Fruit fly (Drosophila melanogaster) whole organism, embryonic: ENCODE results near the gene CheA29a.

Experiments used
- B-H1 ChIP-seq: fragments of 200-800 bp; sonication (Bioruptor generic); IDR thresholded peaks from 3 replicates; pipeline ENCODE4 v1.3.6; 2022; ENCODE audit warnings: missing biosample characterization, missing genetic modification characterization
- Bdp1 ChIP-seq: fragments of 200-800 bp; sonication (Bioruptor generic); optimal IDR thresholded peaks from 3 replicates; lab custom pipeline; 2016; ENCODE audit warnings: missing biosample characterization, missing genetic modification characterization
- Blimp-1 ChIP-seq: fragments of 200-800 bp; sonication (Bioruptor generic); optimal IDR thresholded peaks from 3 replicates; lab custom pipeline; 2018; ENCODE audit warnings: missing biosample characterization, missing genetic modification characterization, mild to moderate bottlenecking, moderate library complexity, missing genetic modification reagents
- CG10462 ChIP-seq: fragments of 200-800 bp; sonication (Bioruptor generic); optimal IDR thresholded peaks from 2 replicates; lab custom pipeline; 2016; ENCODE audit warnings: missing biosample characterization, missing genetic modification characterization
- CG11093 ChIP-seq: fragments of 200-800 bp; sonication (Bioruptor generic); IDR thresholded peaks from 3 replicates; pipeline ENCODE4 v1.3.6; 2022; ENCODE audit warnings: missing biosample characterization, missing genetic modification characterization
- CG1233 ChIP-seq: fragments of 200-800 bp; sonication (Bioruptor generic); optimal IDR thresholded peaks from 4 replicates; lab custom pipeline; 2018; ENCODE audit warnings: missing biosample characterization, mild to moderate bottlenecking, missing genetic modification characterization
- CG12391 ChIP-seq: fragments of 200-800 bp; sonication (Bioruptor generic); optimal IDR thresholded peaks from 3 replicates; lab custom pipeline; 2018; ENCODE audit warnings: missing biosample characterization, mild to moderate bottlenecking, missing genetic modification characterization, moderate library complexity
- CG14441 ChIP-seq: fragments of 200-800 bp; sonication (Bioruptor generic); IDR thresholded peaks from 2 replicates; pipeline ENCODE4 v1.3.6; 2022; ENCODE audit warnings: missing biosample characterization, missing genetic modification characterization
- CG16863 ChIP-seq: fragments of 200-800 bp; sonication (Bioruptor generic); optimal IDR thresholded peaks from 3 replicates; lab custom pipeline; 2016; ENCODE audit warnings: missing biosample characterization, missing genetic modification characterization
- CG17802 ChIP-seq: fragments of 200-800 bp; sonication (Bioruptor generic); optimal IDR thresholded peaks from 2 replicates; lab custom pipeline; 2018; ENCODE audit warnings: missing biosample characterization, mild to moderate bottlenecking, missing genetic modification characterization, moderate library complexity
- CG18262 ChIP-seq: fragments of 200-800 bp; optimal IDR thresholded peaks from 3 replicates; lab custom pipeline; 2019; ENCODE audit warnings: missing biosample characterization, mild to moderate bottlenecking, missing genetic modification characterization, moderate library complexity
- CG18476 ChIP-seq: fragments of 200-800 bp; sonication (Bioruptor generic); optimal IDR thresholded peaks from 2 replicates; lab custom pipeline; 2016; ENCODE audit warnings: missing biosample characterization, mild to moderate bottlenecking, missing genetic modification characterization
- CG2712 ChIP-seq: fragments of 200-800 bp; optimal IDR thresholded peaks from 3 replicates; lab custom pipeline; 2019; ENCODE audit warnings: missing biosample characterization, mild to moderate bottlenecking, missing genetic modification characterization, moderate library complexity
- CG32767 ChIP-seq: fragments of 200-800 bp; sonication (Bioruptor generic); IDR thresholded peaks from 2 replicates; pipeline ENCODE4 v1.3.6; 2022; ENCODE audit warnings: missing biosample characterization, missing genetic modification characterization
- CG3407 ChIP-seq: fragments of 200-800 bp; sonication (Bioruptor generic); optimal IDR thresholded peaks from 2 replicates; lab custom pipeline; 2018; ENCODE audit warnings: missing biosample characterization, mild to moderate bottlenecking, missing genetic modification characterization
- CG34422 ChIP-seq: fragments of 200-800 bp; sonication (Bioruptor generic); IDR thresholded peaks from 3 replicates; pipeline ENCODE4 v1.3.6; 2022; ENCODE audit warnings: missing biosample characterization, missing genetic modification characterization
- CG4820 ChIP-seq: fragments of 200-800 bp; sonication (Bioruptor generic); optimal IDR thresholded peaks from 3 replicates; lab custom pipeline; 2016; ENCODE audit warnings: missing biosample characterization, missing genetic modification characterization
- CG7372 ChIP-seq: fragments of 200-800 bp; sonication (Bioruptor generic); IDR thresholded peaks from 2 replicates; pipeline ENCODE4 v1.3.6; 2022; ENCODE audit warnings: missing biosample characterization, missing genetic modification characterization
- CG8281 ChIP-seq: fragments of 200-800 bp; sonication (Bioruptor generic); optimal IDR thresholded peaks from 2 replicates; lab custom pipeline; 2018; ENCODE audit warnings: missing biosample characterization, mild to moderate bottlenecking, missing genetic modification characterization, moderate library complexity
- Dp ChIP-seq: fragments of 200-800 bp; sonication (Bioruptor generic); optimal IDR thresholded peaks from 2 replicates; lab custom pipeline; 2018; ENCODE audit warnings: missing biosample characterization, mild to moderate bottlenecking, missing genetic modification characterization, moderate library complexity
- E2f1 ChIP-seq: fragments of 200-800 bp; sonication (Bioruptor generic); IDR thresholded peaks from 2 replicates; pipeline ENCODE4 v1.3.6; 2022; ENCODE audit warnings: missing biosample characterization, missing genetic modification characterization
- Fer3 ChIP-seq: fragments of 200-800 bp; sonication (Bioruptor generic); optimal IDR thresholded peaks from 2 replicates; lab custom pipeline; 2018; ENCODE audit warnings: missing biosample characterization, mild to moderate bottlenecking, missing genetic modification characterization, moderate library complexity
- Hr78 ChIP-seq, 2 experiments: fragments of 200-800 bp in 1 of 2; fragments of >200 bp in 1 of 2; sonication (Bioruptor generic) in 1 of 2; optimal IDR thresholded peaks; 2 replicates each; lab custom pipeline; 2017 to 2019; ENCODE audit warnings: missing biosample characterization in 2 of 2, missing genetic modification characterization in 2 of 2, mild to moderate bottlenecking in 1 of 2, moderate library complexity in 1 of 2
- Mad ChIP-seq: fragments of 200-800 bp; sonication (Bioruptor generic); optimal IDR thresholded peaks from 2 replicates; lab custom pipeline; 2016; ENCODE audit warnings: missing biosample characterization, missing genetic modification characterization
- Med ChIP-seq: fragments of 200-800 bp; sonication (Bioruptor generic); peaks from one replicate; lab custom pipeline; 2016; ENCODE audit warnings: missing biosample characterization, missing genetic modification characterization, mild to moderate bottlenecking, inconsistent platforms, moderate library complexity
- Myb ChIP-seq: fragments of 200-800 bp; sonication (Bioruptor generic); optimal IDR thresholded peaks from 2 replicates; lab custom pipeline; 2016; ENCODE audit warnings: missing biosample characterization, missing genetic modification characterization
- NFAT ChIP-seq: fragments of 200-800 bp; sonication (Bioruptor generic); IDR thresholded peaks from 2 replicates; pipeline ENCODE4 v1.3.6; 2022; ENCODE audit warnings: missing biosample characterization, missing genetic modification characterization
- Sox100B ChIP-seq: fragments of 200-800 bp; sonication (Bioruptor generic); optimal IDR thresholded peaks from 3 replicates; lab custom pipeline; 2018; ENCODE audit warnings: missing biosample characterization, mild to moderate bottlenecking, missing genetic modification characterization
- Xbp1 ChIP-seq: fragments of 200-800 bp; sonication (Bioruptor generic); optimal IDR thresholded peaks from 3 replicates; lab custom pipeline; 2016; ENCODE audit warnings: missing biosample characterization, mild to moderate bottlenecking, missing genetic modification characterization
- cas ChIP-seq: fragments of 200-800 bp; sonication (Bioruptor generic); IDR thresholded peaks from 2 replicates; pipeline ENCODE4 v1.3.6; 2022; ENCODE audit warnings: missing biosample characterization, missing genetic modification characterization
- ci ChIP-seq: fragments of 200-800 bp; sonication (Bioruptor generic); IDR thresholded peaks from 3 replicates; pipeline ENCODE4 v1.3.6; 2022; ENCODE audit warnings: missing biosample characterization, missing genetic modification characterization
- cwo ChIP-seq: fragments of 200-800 bp; sonication (Bioruptor generic); optimal IDR thresholded peaks from 3 replicates; lab custom pipeline; 2017; ENCODE audit warnings: missing biosample characterization, missing genetic modification characterization, mild to moderate bottlenecking, moderate library complexity, missing genetic modification reagents
- danr ChIP-seq: fragments of 200-800 bp; sonication (Bioruptor generic); IDR thresholded peaks from 2 replicates; pipeline ENCODE4 v1.3.6; 2022; ENCODE audit warnings: missing biosample characterization, missing genetic modification characterization
- dimm ChIP-seq: fragments of 200-800 bp; sonication (Bioruptor generic); IDR thresholded peaks from 2 replicates; pipeline ENCODE4 v1.3.6; 2022; ENCODE audit warnings: missing biosample characterization, missing genetic modification characterization
- en ChIP-seq: fragments of 200-800 bp; sonication (Bioruptor generic); optimal IDR thresholded peaks from 2 replicates; lab custom pipeline; 2016; ENCODE audit warnings: missing biosample characterization, missing genetic modification characterization
- gsb-n ChIP-seq: fragments of 200-800 bp; sonication (Bioruptor generic); optimal IDR thresholded peaks from 3 replicates; lab custom pipeline; 2018; ENCODE audit warnings: missing biosample characterization, mild to moderate bottlenecking, missing genetic modification characterization
- kay ChIP-seq: fragments of 200-800 bp; sonication (Bioruptor generic); optimal IDR thresholded peaks from 2 replicates; lab custom pipeline; 2016; ENCODE audit warnings: missing biosample characterization, missing genetic modification characterization
- klu ChIP-seq: fragments of 200-800 bp; sonication (Bioruptor generic); IDR thresholded peaks from 2 replicates; pipeline ENCODE4 v1.3.6; 2022; ENCODE audit warnings: missing biosample characterization, missing genetic modification characterization
- lov ChIP-seq, 2 experiments: fragments of 200-800 bp in 1 of 2; fragments of >200 bp in 1 of 2; sonication (Bioruptor generic) in 1 of 2; IDR thresholded peaks in 1 of 2; optimal IDR thresholded peaks in 1 of 2; 2 replicates in 1 of 2; 3 replicates in 1 of 2; pipeline versions ENCODE4 v1.3.6 to Lab custom; 2017 to 2022; ENCODE audit warnings: missing biosample characterization in 1 of 2, missing genetic modification characterization in 1 of 2
- mld ChIP-seq: fragments of 200-800 bp; sonication (Bioruptor generic); IDR thresholded peaks from 3 replicates; pipeline ENCODE4 v1.3.6; 2022; ENCODE audit warnings: missing biosample characterization, missing genetic modification characterization; ENCODE audit not compliant: partially characterized antibody
- onecut ChIP-seq: fragments of 200-800 bp; sonication (Bioruptor generic); IDR thresholded peaks from 2 replicates; pipeline ENCODE4 v1.3.6; 2022; ENCODE audit warnings: missing biosample characterization, missing genetic modification characterization
- peb ChIP-seq: fragments of 200-800 bp; sonication (Bioruptor generic); IDR thresholded peaks from 2 replicates; pipeline ENCODE4 v1.3.6; 2022; ENCODE audit warnings: missing biosample characterization, missing genetic modification characterization
- pho ChIP-seq: fragments of 200-800 bp; sonication (Bioruptor generic); optimal IDR thresholded peaks from 2 replicates; lab custom pipeline; 2016; ENCODE audit warnings: missing biosample characterization, missing genetic modification characterization
- pnt ChIP-seq: fragments of 200-800 bp; sonication (Bioruptor generic); optimal IDR thresholded peaks from 3 replicates; lab custom pipeline; 2016; ENCODE audit warnings: missing biosample characterization, missing genetic modification characterization
- prd ChIP-seq, 3 experiments: fragments of >200 bp in 2 of 3; fragments of 200-800 bp in 1 of 3; sonication (Bioruptor generic) in 1 of 3; optimal IDR thresholded peaks in 2 of 3; IDR thresholded peaks in 1 of 3; 2 replicates in 2 of 3; 3 replicates in 1 of 3; pipeline versions ENCODE4 v1.3.6 to Lab custom; 2017 to 2022; ENCODE audit warnings: missing biosample characterization in 1 of 3, missing genetic modification characterization in 1 of 3
- tgo ChIP-seq: fragments of 200-800 bp; sonication (Bioruptor generic); IDR thresholded peaks from 3 replicates; pipeline ENCODE4 v1.3.6; 2022; ENCODE audit warnings: missing biosample characterization, missing genetic modification characterization
- trem ChIP-seq: fragments of 200-800 bp; optimal IDR thresholded peaks from 3 replicates; lab custom pipeline; 2019; ENCODE audit warnings: missing biosample characterization, mild to moderate bottlenecking, missing genetic modification characterization, moderate library complexity
- zen ChIP-seq: fragments of 200-800 bp; sonication (Bioruptor generic); optimal IDR thresholded peaks from 3 replicates; lab custom pipeline; 2018; ENCODE audit warnings: missing biosample characterization, mild to moderate bottlenecking, missing genetic modification characterization, moderate library complexity
- zfh1 ChIP-seq: fragments of 200-800 bp; sonication (Bioruptor generic); IDR thresholded peaks from 3 replicates; pipeline ENCODE4 v1.3.6; 2022; ENCODE audit warnings: missing biosample characterization, missing genetic modification characterization
- zfh2 ChIP-seq: fragments of 200-800 bp; sonication (Bioruptor generic); optimal IDR thresholded peaks from 2 replicates; lab custom pipeline; 2016; ENCODE audit warnings: missing biosample characterization, missing genetic modification characterization

The CheA29a gene

DNA sequence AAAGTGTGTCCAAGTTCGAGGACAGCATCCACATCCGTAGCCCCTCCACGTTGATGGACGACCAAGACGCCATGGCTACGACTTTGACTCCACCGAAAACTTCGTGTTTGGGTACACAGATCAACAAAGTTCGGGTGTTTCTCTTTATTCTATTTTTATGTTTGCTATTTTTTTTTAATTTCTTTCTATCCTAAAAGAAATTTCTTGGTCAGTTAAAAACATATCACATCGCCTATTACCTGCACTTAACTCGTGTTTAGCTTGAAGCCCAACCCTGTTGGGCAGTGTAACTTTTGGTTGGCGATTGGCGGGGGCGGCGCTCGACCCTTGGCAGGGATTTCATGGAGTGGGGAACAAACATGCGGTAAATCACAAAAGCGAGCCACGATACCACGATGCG, 3.7 kb upstream of the CheA29a start (continued):
- TF ChIP-seq CG16863 (GFP tag; lab: Kevin White, UChicago) (no peak), Med (GFP tag; lab: Kevin White, UChicago) (peak; percentile 89), Blimp-1 (peak; percentile 75), pho (GFP tag; lab: Kevin White, UChicago) (no peak), peb (peak; percentile 38; the same call in 1 of the 2 replicates), prd (optimal IDR thresholded peaks at IDR 0.05; lab: Kevin White, UChicago) (no peak), prd (GFP tag; IDR thresholded peaks at IDR 0.05; lab: Robert Waterston, UW) (peak; percentile 77), Mad (GFP tag; lab: Kevin White, UChicago) (peak; percentile 12), CG10462 (GFP tag; lab: Kevin White, UChicago) (no peak), CG17802 (tag; lab: Kevin White, UChicago) (peak; percentile 46), gsb-n (tag; lab: Kevin White, UChicago) (peak; percentile 39), mld (GFP tag; lab: Robert Waterston, UW) (no peak), Fer3 (tag; lab: Kevin White, UChicago) (peak; percentile 53), Bdp1 (GFP tag; lab: Kevin White, UChicago) (no peak), CG3407 (GFP tag; lab: Kevin White, UChicago) (peak; percentile 9), CG34422 (GFP tag; lab: Robert Waterston, UW) (peak; percentile 59; the same call in 2 of the 3 replicates), CG18476 (GFP tag; lab: Kevin White, UChicago) (peak; percentile 10), onecut (GFP tag; lab: Robert Waterston, UW) (0 out of 2 replicates have a peak, but pooled peaks have one; percentile 6), lov (optimal IDR thresholded peaks at IDR 0.05; lab: Kevin White, UChicago) (no peak), lov (GFP tag; IDR thresholded peaks at IDR 0.05; lab: Robert Waterston, UW) (peak; percentile 76; the same call in 2 of the 3 replicates), pnt (no peak), Myb (GFP tag; lab: Kevin White, UChicago) (no peak), zen (tag; lab: Kevin White, UChicago) (peak; percentile 6), cwo (GFP tag; lab: Kevin White, UChicago) (peak; percentile 48), trem (peak; percentile 41), zfh1 (peak; percentile 79), CG1233 (peak; percentile 54), CG7372 (GFP tag; lab: Robert Waterston, UW) (no peak; the same call in 1 of the 2 replicates), CG2712 (peak; percentile 71), CG8281 (tag; lab: Kevin White, UChicago) (no peak), klu (GFP tag; lab: Robert Waterston, UW) (peak; percentile 45; the same call in 1 of the 2 replicates), CG18262 (tag; lab: Kevin White, UChicago) (peak; percentile 59), NFAT (peak; percentile 43; the same call in 1 of the 2 replicates), tgo (GFP tag; lab: Robert Waterston, UW) (peak; percentile 73), Xbp1 (peak; percentile 57), cas (GFP tag; lab: Robert Waterston, UW) (no peak), en (GFP tag; lab: Kevin White, UChicago) (no peak), kay (GFP tag; lab: Kevin White, UChicago) (no peak), CG32767 (peak; percentile 54; the same call in 1 of the 2 replicates), CG4820 (GFP tag; lab: Kevin White, UChicago) (peak; percentile 35), CG14441 (peak; percentile 67), dimm (GFP tag; lab: Robert Waterston, UW) (peak; percentile 42; the same call in 1 of the 2 replicates), B-H1 (peak; percentile 18; the same call in 1 of the 3 replicates), CG11093 (GFP tag; lab: Robert Waterston, UW) (peak; percentile 43; the same call in 1 of the 3 replicates), ci (GFP tag; lab: Robert Waterston, UW) (peak; percentile 83), Sox100B (peak; percentile 42), CG12391 (tag; lab: Kevin White, UChicago) (peak; percentile 45), zfh2 (GFP tag; lab: Kevin White, UChicago) (no peak), Hr78 (GFP tag; optimal IDR thresholded peaks at IDR 0.05; lab: Kevin White, UChicago) (no peak), E2f1 (peak; percentile 54), danr (GFP tag; lab: Robert Waterston, UW) (no peak), Dp (GFP tag; lab: Kevin White, UChicago) (no peak)
